Worm (Caenorhabditis elegans) whole organism, young adult: ENCODE measurements around the gene clc-9.

Experiments
- T07F8.4 ChIP-seq: sonication (generic microtip); optimal IDR thresholded peaks from 2 replicates; lab custom pipeline; 2016; ENCODE audit warnings: mild to moderate bottlenecking, missing genetic modification characterization, moderate library complexity, missing compliant biosample characterization
- Y95B8A.8 ChIP-seq: fragments of 200-800 bp; sonication (Bioruptor generic); IDR thresholded peaks from 2 replicates; pipeline ENCODE4 v1.3.6; 2022; ENCODE audit warnings: missing genetic modification reagents, missing genetic modification characterization, missing compliant biosample characterization
- ama-1 ChIP-seq, 3 experiments: fragments of 150-350 bp in 1 of 3; sonication (generic microtip) in 2 of 3; optimal IDR thresholded peaks; 2 replicates each; lab custom pipeline; 2014 to 2018; ENCODE audit warnings: missing biosample characterization in 2 of 3, missing genetic modification characterization in 2 of 3, missing genetic modification reagents in 2 of 3
- atf-7 ChIP-seq: sonication (generic microtip); optimal IDR thresholded peaks from 2 replicates; lab custom pipeline; 2017; ENCODE audit warnings: mild to moderate bottlenecking, missing genetic modification characterization, missing compliant biosample characterization
- cebp-1 ChIP-seq, 2 experiments: fragments of 200-800 bp in 1 of 2; sonication (Bioruptor generic) in 1 of 2; sonication (generic microtip) in 1 of 2; IDR thresholded peaks in 1 of 2; optimal IDR thresholded peaks in 1 of 2; 2 replicates each; pipeline versions ENCODE4 v1.3.6 to Lab custom; 2017 to 2022; ENCODE audit warnings: missing compliant biosample characterization in 2 of 2, missing genetic modification characterization in 2 of 2, mild to moderate bottlenecking in 1 of 2, missing genetic modification reagents in 1 of 2, moderate library complexity in 1 of 2
- chd-7 ChIP-seq: sonication (generic microtip); optimal IDR thresholded peaks from 2 replicates; lab custom pipeline; 2016; ENCODE audit warnings: mild to moderate bottlenecking, missing genetic modification characterization, moderate library complexity, missing compliant biosample characterization
- hmg-1.2 ChIP-seq: fragments of 200-800 bp; sonication (Bioruptor generic); IDR thresholded peaks from 2 replicates; pipeline ENCODE4 v1.3.6; 2022; ENCODE audit warnings: missing genetic modification reagents, missing genetic modification characterization, missing compliant biosample characterization
- lin-54 ChIP-seq: fragments of 200-800 bp; sonication (Bioruptor generic); optimal IDR thresholded peaks from 2 replicates; lab custom pipeline; 2018; ENCODE audit warnings: mild to moderate bottlenecking, missing genetic modification characterization, missing compliant biosample characterization
- lir-1 ChIP-seq: fragments of 200-800 bp; sonication (Bioruptor generic); conservative IDR thresholded peaks from 2 replicates; pipeline ENCODE4 v1.3.6; 2022; ENCODE audit warnings: missing genetic modification reagents, missing genetic modification characterization, missing compliant biosample characterization
- snpc-4 ChIP-seq, 5 experiments: fragments of 150-350 bp in 1 of 5; sonication (generic microtip) in 4 of 5; optimal IDR thresholded peaks; 2 replicates each; lab custom pipeline; 2014 to 2018; ENCODE audit warnings: missing genetic modification characterization in 5 of 5, missing biosample characterization in 3 of 5, antibody characterized with exemption in 2 of 5, mild to moderate bottlenecking in 2 of 5, missing compliant biosample characterization in 2 of 5, missing genotype in 2 of 5, moderate library complexity in 2 of 5, missing genetic modification reagents in 1 of 5
- tbp1 ChIP-seq: fragments of 200-800 bp; sonication (Bioruptor generic); optimal IDR thresholded peaks from 2 replicates; lab custom pipeline; 2018; ENCODE audit warnings: mild to moderate bottlenecking, missing genetic modification characterization, missing compliant biosample characterization
- unc-130 ChIP-seq: sonication (generic microtip); optimal IDR thresholded peaks from 2 replicates; lab custom pipeline; 2016; ENCODE audit warnings: missing genetic modification reagents, missing genetic modification characterization, missing compliant biosample characterization
- zfh-2 ChIP-seq: fragments of 200-800 bp; sonication (Bioruptor generic); conservative IDR thresholded peaks from 2 replicates; pipeline ENCODE4 v1.3.6; 2022; ENCODE audit warnings: missing genetic modification reagents, missing genetic modification characterization, missing compliant biosample characterization
- ztf-3 ChIP-seq: fragments of 200-800 bp; sonication (Bioruptor generic); optimal IDR thresholded peaks from 2 replicates; lab custom pipeline; 2018; ENCODE audit warnings: mild to moderate bottlenecking, missing genetic modification characterization, missing compliant biosample characterization

DNA sequence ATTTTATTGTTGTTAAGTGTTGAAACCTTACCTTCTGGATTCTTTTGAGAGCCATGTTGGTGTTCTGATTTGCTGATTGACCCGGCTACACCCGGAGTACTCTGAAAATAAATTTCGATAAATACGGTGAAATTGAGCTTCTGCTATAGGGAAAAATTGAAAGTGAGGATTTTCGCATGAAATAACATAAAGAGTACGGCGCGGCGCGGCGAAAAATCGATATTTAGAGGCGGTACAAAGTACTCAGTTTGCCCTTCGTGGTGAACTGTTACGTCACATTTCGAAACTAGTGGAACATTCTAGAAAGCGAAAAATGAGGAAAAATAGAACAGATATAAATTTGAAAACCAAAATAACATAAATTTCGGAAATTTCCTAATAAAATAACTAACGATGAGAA lies 30.6 kb upstream of the clc-9 start, which contains the start of gene let-70:
- TF ChIP-seq zfh-2 (no peak), snpc-4 (GFP tag; optimal IDR thresholded peaks at IDR 0.05; lab: Kevin White, UChicago) (no peak), snpc-4 (tag; optimal IDR thresholded peaks at IDR 0.05; lab: Kevin White, UChicago) (no peak), ztf-3 (GFP tag; lab: Kevin White, UChicago) (no peak), atf-7 (tag; lab: Kevin White, UChicago) (no peak), hmg-1.2 (GFP tag; lab: Robert Waterston, UW) (no peak), T07F8.4 (tag; lab: Kevin White, UChicago) (no peak), ama-1 (optimal IDR thresholded peaks at IDR 0.05; lab: Kevin White, UChicago) (no peak), ama-1 (GFP tag; optimal IDR thresholded peaks at IDR 0.05; lab: Kevin White, UChicago) (no peak), tbp1 (GFP tag; lab: Kevin White, UChicago) (no peak), Y95B8A.8 (GFP tag; lab: Robert Waterston, UW) (no peak), lin-54 (GFP tag; lab: Kevin White, UChicago) (no peak), unc-130 (GFP tag; lab: Kevin White, UChicago) (no peak), chd-7 (tag; lab: Kevin White, UChicago) (no peak), lir-1 (GFP tag; lab: Robert Waterston, UW) (no peak), cebp-1 (GFP tag; IDR thresholded peaks at IDR 0.05; lab: Robert Waterston, UW) (no peak), cebp-1 (tag; optimal IDR thresholded peaks at IDR 0.05; lab: Kevin White, UChicago) (no peak)
